Worm (Caenorhabditis elegans): ENCODE data around the gene C50D2.7.

DNA sequence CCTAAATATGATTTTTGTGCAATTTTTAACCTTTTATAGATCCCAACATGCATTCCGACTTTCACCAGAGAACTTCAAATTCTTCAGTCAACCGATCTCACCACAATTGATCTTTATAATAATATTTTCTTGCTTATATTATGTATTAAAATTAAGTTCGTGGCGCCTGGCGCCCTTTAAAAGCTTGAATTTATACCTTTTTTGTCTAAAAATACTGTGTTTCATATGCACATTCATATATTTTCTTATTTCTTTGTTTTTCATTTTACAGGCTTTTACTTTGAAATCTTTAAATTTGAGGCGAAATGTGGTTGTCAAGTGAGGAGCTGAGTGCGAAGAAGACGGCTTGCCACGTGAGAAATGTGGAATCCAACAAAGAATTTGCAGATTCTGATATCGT is 50.3 kb downstream of the C50D2.7 start, which contains the start of gene rpoa-49:
- no peak for TF ChIP-seq unc-62 (GFP tag; optimal IDR thresholded peaks at IDR 0.05)
- no peak for TF ChIP-seq lin-13 (tag; optimal IDR thresholded peaks at IDR 0.05)
- no peak for TF ChIP-seq pha-4 (tag; optimal IDR thresholded peaks at IDR 0.05)
- TF ChIP-seq nhr-237 (tag; optimal IDR thresholded peaks at IDR 0.05) = no peak
- TF ChIP-seq nhr-12 (tag; optimal IDR thresholded peaks at IDR 0.05) = no peak
- TF ChIP-seq ces-1 (GFP tag; optimal IDR thresholded peaks at IDR 0.05) = no peak
- TF ChIP-seq nhr-28 (tag; optimal IDR thresholded peaks at IDR 0.05) = no peak
- no peak for TF ChIP-seq nhr-76 (tag; optimal IDR thresholded peaks at IDR 0.05)
- TF ChIP-seq M03D4.4 (tag; optimal IDR thresholded peaks at IDR 0.05) = no peak
- TF ChIP-seq unc-39 (tag; optimal IDR thresholded peaks at IDR 0.05) = no peak
- TF ChIP-seq nhr-2 (tag; optimal IDR thresholded peaks at IDR 0.05) = no peak

All from whole organism, mixed stage, embryonic.